Worm (Caenorhabditis elegans) whole organism, L4/young adult: Measurements from ENCODE around the gene C08F11.7.

Experiments
- W03F9.2 ChIP-seq: fragments of 150-350 bp; optimal IDR thresholded peaks from 2 replicates; lab custom pipeline; 2014; ENCODE audit warnings: missing biosample characterization, missing genetic modification characterization
- dao-5 ChIP-seq: sonication (generic microtip); optimal IDR thresholded peaks from 2 replicates; lab custom pipeline; 2016; ENCODE audit warnings: missing genotype, missing genetic modification characterization, moderate library complexity, missing compliant biosample characterization
- him-1 ChIP-seq: sonication (generic microtip); optimal IDR thresholded peaks from 2 replicates; lab custom pipeline; 2016; ENCODE audit warnings: missing genotype, missing genetic modification reagents, missing genetic modification characterization, missing compliant biosample characterization

- TF ChIP-seq him-1 (tag; lab: Kevin White, UChicago) (no peak), W03F9.2 (no peak), dao-5 (tag; lab: Kevin White, UChicago) (no peak)
Measured at ce11 chrIV:13664090-13664489, 27.0 kb downstream of the C08F11.7 start, which contains the start of gene Y45F10C.4.
